Worm (Caenorhabditis elegans) whole organism, L3 larva: ENCODE data around the gene T28D6.4.

ENCODE experiments used
- R02D3.7 ChIP-seq: fragments of 150-350 bp; optimal IDR thresholded peaks from 2 replicates; lab custom pipeline; 2014; ENCODE audit warnings: missing biosample characterization, missing genetic modification characterization
- aly-2 ChIP-seq: fragments of 150-350 bp; optimal IDR thresholded peaks from 2 replicates; lab custom pipeline; 2014; ENCODE audit warnings: missing biosample characterization, missing genetic modification characterization
- ama-1 ChIP-seq: fragments of 150-350 bp; optimal IDR thresholded peaks from 2 replicates; lab custom pipeline; 2018
- ceh-28 ChIP-seq: fragments of 150-350 bp; optimal IDR thresholded peaks from 2 replicates; lab custom pipeline; 2014; ENCODE audit warnings: missing biosample characterization, missing genetic modification reagents, missing genetic modification characterization
- ceh-82 ChIP-seq: fragments of 150-350 bp; optimal IDR thresholded peaks from 2 replicates; lab custom pipeline; 2014; ENCODE audit warnings: missing biosample characterization, missing genetic modification characterization
- ceh-9 ChIP-seq: sonication (generic microtip); optimal IDR thresholded peaks from 2 replicates; lab custom pipeline; 2018; ENCODE audit warnings: missing biosample characterization, missing genetic modification characterization
- daf-12 ChIP-seq: fragments of 150-350 bp; optimal IDR thresholded peaks from 2 replicates; lab custom pipeline; 2014; ENCODE audit warnings: missing biosample characterization, missing genetic modification reagents, missing genetic modification characterization
- egl-27 ChIP-seq: sonication (generic microtip); optimal IDR thresholded peaks from 4 replicates; lab custom pipeline; 2017; ENCODE audit warnings: missing biosample characterization, missing genetic modification reagents, missing genetic modification characterization
- egl-5 ChIP-seq: fragments of 150-350 bp; optimal IDR thresholded peaks from 2 replicates; lab custom pipeline; 2017; ENCODE audit warnings: missing biosample characterization, missing genetic modification reagents, missing genetic modification characterization, inconsistent platforms
- elt-1 ChIP-seq: fragments of 150-350 bp; optimal IDR thresholded peaks from 2 replicates; lab custom pipeline; 2014; ENCODE audit warnings: missing biosample characterization, missing genetic modification characterization
- elt-2 ChIP-seq: sonication (generic microtip); optimal IDR thresholded peaks from 2 replicates; lab custom pipeline; 2016; ENCODE audit warnings: missing genetic modification reagents, mild to moderate bottlenecking, missing genetic modification characterization, missing compliant biosample characterization
- elt-3 ChIP-seq, 3 experiments: fragments of 150-350 bp in 1 of 3; sonication (generic microtip) in 2 of 3; optimal IDR thresholded peaks; 2 replicates in 2 of 3; 4 replicates in 1 of 3; lab custom pipeline; 2014 to 2017; ENCODE audit warnings: missing biosample characterization in 3 of 3, missing genetic modification characterization in 3 of 3
- eor-1 ChIP-seq, 2 experiments: fragments of 150-350 bp; optimal IDR thresholded peaks; 2 replicates each; lab custom pipeline; 2014 to 2018; ENCODE audit warnings: missing biosample characterization in 2 of 2, missing genetic modification characterization in 2 of 2
- fkh-10 ChIP-seq: sonication (generic microtip); optimal IDR thresholded peaks from 2 replicates; lab custom pipeline; 2017; ENCODE audit warnings: missing biosample characterization, missing genetic modification reagents, missing genetic modification characterization
- fkh-2 ChIP-seq: fragments of 150-350 bp; optimal IDR thresholded peaks from 2 replicates; lab custom pipeline; 2014; ENCODE audit warnings: missing biosample characterization, missing genetic modification reagents, missing genetic modification characterization
- fos-1 ChIP-seq: fragments of 150-350 bp; optimal IDR thresholded peaks from 2 replicates; lab custom pipeline; 2014; ENCODE audit warnings: missing biosample characterization, missing genetic modification characterization
- hmg-11 ChIP-seq: sonication (generic microtip); optimal IDR thresholded peaks from 2 replicates; lab custom pipeline; 2016; ENCODE audit warnings: missing genetic modification characterization, missing compliant biosample characterization
- jun-1 ChIP-seq: fragments of 150-350 bp; optimal IDR thresholded peaks from 2 replicates; lab custom pipeline; 2014; ENCODE audit warnings: missing biosample characterization, missing genetic modification reagents, missing genetic modification characterization
- lsy-12 ChIP-seq: sonication (generic microtip); optimal IDR thresholded peaks from 2 replicates; lab custom pipeline; 2016; ENCODE audit warnings: mild to moderate bottlenecking, missing genetic modification characterization, missing compliant biosample characterization
- mdl-1 ChIP-seq: fragments of 150-350 bp; optimal IDR thresholded peaks from 2 replicates; lab custom pipeline; 2014; ENCODE audit warnings: missing biosample characterization, missing genetic modification characterization
- mml-1 ChIP-seq: fragments of 150-350 bp; sonication (generic microtip); optimal IDR thresholded peaks from 3 replicates; lab custom pipeline; 2014; ENCODE audit warnings: missing biosample characterization, missing genetic modification characterization
- nfya-1 ChIP-seq: sonication (generic microtip); optimal IDR thresholded peaks from 2 replicates; lab custom pipeline; 2017; ENCODE audit warnings: missing genetic modification characterization, mild to moderate bottlenecking, missing compliant biosample characterization, antibody characterized with exemption, moderate library complexity; ENCODE audit not compliant: insufficient read depth
- nhr-11 ChIP-seq: fragments of 150-350 bp; optimal IDR thresholded peaks from 2 replicates; lab custom pipeline; 2014; ENCODE audit warnings: missing biosample characterization, missing genetic modification characterization
- nhr-23 ChIP-seq: fragments of 150-350 bp; optimal IDR thresholded peaks from 2 replicates; lab custom pipeline; 2014; ENCODE audit warnings: missing biosample characterization, missing genetic modification reagents, missing genetic modification characterization
- nhr-237 ChIP-seq: fragments of 150-350 bp; optimal IDR thresholded peaks from 2 replicates; lab custom pipeline; 2014; ENCODE audit warnings: missing biosample characterization, missing genetic modification characterization
- nhr-25 ChIP-seq: sonication (generic microtip); optimal IDR thresholded peaks from 2 replicates; lab custom pipeline; 2017; ENCODE audit warnings: missing biosample characterization, missing genetic modification characterization
- nhr-28 ChIP-seq: fragments of 150-350 bp; optimal IDR thresholded peaks from 2 replicates; lab custom pipeline; 2014; ENCODE audit warnings: missing biosample characterization, missing genetic modification characterization
- nhr-43 ChIP-seq: sonication (generic microtip); optimal IDR thresholded peaks from 2 replicates; lab custom pipeline; 2016; ENCODE audit warnings: mild to moderate bottlenecking, missing genetic modification characterization, missing compliant biosample characterization; ENCODE audit not compliant: poor library complexity, severe bottlenecking
- nhr-67 ChIP-seq: fragments of 150-350 bp; optimal IDR thresholded peaks from 2 replicates; lab custom pipeline; 2014; ENCODE audit warnings: missing biosample characterization, missing genetic modification characterization
- nhr-77 ChIP-seq: fragments of 150-350 bp; optimal IDR thresholded peaks from 2 replicates; lab custom pipeline; 2014; ENCODE audit warnings: missing biosample characterization, missing genetic modification characterization
- pha-4 ChIP-seq: fragments of 150-350 bp; optimal IDR thresholded peaks from 2 replicates; lab custom pipeline; 2014; ENCODE audit warnings: missing biosample characterization, missing genetic modification reagents, missing genetic modification characterization
- pqm-1 ChIP-seq: fragments of 150-350 bp; optimal IDR thresholded peaks from 2 replicates; lab custom pipeline; 2017; ENCODE audit warnings: missing biosample characterization, missing genetic modification characterization, inconsistent platforms
- sea-2 ChIP-seq: fragments of 150-350 bp; sonication (generic microtip); optimal IDR thresholded peaks from 4 replicates; lab custom pipeline; 2014; ENCODE audit warnings: missing biosample characterization, missing genetic modification reagents, missing genetic modification characterization
- snpc-4 ChIP-seq: fragments of 150-350 bp; optimal IDR thresholded peaks from 2 replicates; lab custom pipeline; 2014; ENCODE audit warnings: missing biosample characterization, missing genetic modification characterization
- unc-39 ChIP-seq: sonication (generic microtip); optimal IDR thresholded peaks from 4 replicates; lab custom pipeline; 2017; ENCODE audit warnings: missing biosample characterization, missing genetic modification characterization
- unc-62 ChIP-seq: fragments of 150-350 bp; sonication (generic microtip); optimal IDR thresholded peaks from 4 replicates; lab custom pipeline; 2014; ENCODE audit warnings: missing biosample characterization, missing genetic modification reagents, missing genetic modification characterization

T28D6.4 gene

DNA sequence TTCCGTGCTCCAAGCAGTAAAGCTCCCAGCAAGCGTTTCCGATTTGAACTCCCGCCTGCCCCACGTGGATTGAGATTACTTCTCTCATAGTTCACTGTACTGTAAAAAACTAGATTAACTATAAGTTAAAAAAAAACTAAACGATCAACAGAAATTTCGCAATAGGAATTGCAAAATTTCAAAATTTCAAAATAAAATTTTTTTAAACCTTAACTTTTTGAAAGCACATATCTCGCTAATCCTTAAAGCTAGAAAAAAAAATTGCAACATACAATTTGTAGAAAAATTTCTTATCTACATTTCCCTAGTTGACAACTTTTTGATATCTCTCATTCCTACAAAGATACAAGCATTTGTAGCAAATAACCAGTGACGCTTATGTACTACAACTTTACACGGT, 11.4 kb downstream of the T28D6.4 start, which contains the start of gene tba-7:
Gene tba-7 (minus strand): TSS at position 101 of the 400 bp plus-strand sequence.
- TF ChIP-seq daf-12 (no peak), fkh-2 (tag; lab: Kevin White, UChicago) (no peak), nhr-23 (tag; lab: Kevin White, UChicago) (no peak), nhr-25 (tag; lab: Kevin White, UChicago) (no peak), pqm-1 (tag; lab: Kevin White, UChicago) (no peak), snpc-4 (no peak), egl-5 (tag; lab: Kevin White, UChicago) (no peak), nhr-67 (tag; lab: Kevin White, UChicago) (no peak), unc-62 (GFP tag; lab: Kevin White, UChicago) (no peak), eor-1 (tag; optimal IDR thresholded peaks at IDR 0.05; lab: Kevin White, UChicago) (no peak), lsy-12 (tag; lab: Kevin White, UChicago) (no peak), nhr-43 (no peak), elt-1 (tag; lab: Kevin White, UChicago) (no peak), nhr-77 (tag; lab: Kevin White, UChicago) (no peak), mml-1 (no peak)

DNA sequence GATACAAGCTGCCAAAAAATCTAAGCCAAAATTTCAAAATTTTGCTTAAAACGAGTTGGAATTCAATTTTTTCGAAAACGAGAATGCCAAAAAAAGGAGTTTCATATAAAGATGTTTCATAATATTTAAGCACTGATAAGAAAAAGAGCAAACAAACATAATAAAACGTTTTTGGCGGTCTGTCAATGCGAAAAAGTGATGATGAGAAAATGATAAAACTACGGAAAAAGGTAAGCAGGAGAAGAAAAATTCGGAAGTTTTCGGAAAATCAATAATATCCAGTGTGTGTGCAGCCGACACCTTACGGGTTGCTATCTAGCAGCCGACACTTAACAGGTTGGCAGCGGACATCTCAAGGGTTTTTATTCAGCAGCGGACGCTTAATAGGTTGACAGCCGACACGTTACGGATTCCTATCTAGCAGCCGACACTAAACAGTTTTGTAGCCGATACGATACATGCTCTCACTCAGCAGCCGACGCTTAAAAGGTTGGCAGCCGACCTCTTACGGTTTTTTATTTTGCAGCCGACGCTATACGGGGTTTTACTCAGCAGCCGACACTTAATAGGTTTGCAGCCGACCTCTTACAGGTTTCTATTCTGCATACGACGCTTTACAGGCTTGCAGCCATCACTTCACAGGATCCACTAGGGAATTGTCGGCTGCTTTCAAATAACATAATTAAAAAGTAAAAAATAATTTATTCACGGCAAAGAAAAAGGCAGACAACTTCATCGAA, 12.1 kb downstream of the T28D6.4 start:
- TF ChIP-seq snpc-4: peak; percentile 89
- TF ChIP-seq elt-2 (tag; lab: Kevin White, UChicago): peak; percentile 58
- peak; percentile 27 for TF ChIP-seq pha-4 (tag; lab: Kevin White, UChicago)
- no peak for TF ChIP-seq nhr-43
- no peak for TF ChIP-seq sea-2 (GFP tag; lab: Kevin White, UChicago)
- no peak for TF ChIP-seq nfya-1 (tag; lab: Kevin White, UChicago)
- no peak for TF ChIP-seq nhr-11 (tag; lab: Kevin White, UChicago)
- no peak for TF ChIP-seq elt-1 (tag; lab: Kevin White, UChicago)
- TF ChIP-seq pqm-1 (tag; lab: Kevin White, UChicago): peak; percentile 28
- TF ChIP-seq unc-62 (GFP tag; lab: Kevin White, UChicago): no peak
- TF ChIP-seq ama-1 (lab: Kevin White, UChicago): peak; percentile 45
- no peak for TF ChIP-seq elt-3 (tag; optimal IDR thresholded peaks at IDR 0.05; lab: Kevin White, UChicago)
- no peak for TF ChIP-seq ceh-9
- no peak for TF ChIP-seq nhr-67 (tag; lab: Kevin White, UChicago)
- peak; percentile 18 for TF ChIP-seq ceh-28 (tag; lab: Kevin White, UChicago)
- TF ChIP-seq fkh-10: no peak
- TF ChIP-seq hmg-11 (tag; lab: Kevin White, UChicago): no peak

ce11 chrIII:11377880-11378279, 17.6 kb downstream of the T28D6.4 start, which contains the start of gene dpy-18:
dpy-18 (minus strand) TSS chrIII:11377980.
- TF ChIP-seq mdl-1: no peak
- no peak for TF ChIP-seq unc-39 (tag; lab: Kevin White, UChicago)
- no peak for TF ChIP-seq elt-3 (tag; optimal IDR thresholded peaks at IDR 0.05; lab: Kevin White, UChicago)
- no peak for TF ChIP-seq egl-5 (tag; lab: Kevin White, UChicago)
- TF ChIP-seq fkh-2 (tag; lab: Kevin White, UChicago): no peak
- no peak for TF ChIP-seq egl-27 (tag; lab: Kevin White, UChicago)
- TF ChIP-seq elt-2 (tag; lab: Kevin White, UChicago): no peak
- TF ChIP-seq nhr-28 (tag; lab: Kevin White, UChicago): no peak
- TF ChIP-seq nhr-43: no peak
- TF ChIP-seq nhr-23 (tag; lab: Kevin White, UChicago): no peak

DNA sequence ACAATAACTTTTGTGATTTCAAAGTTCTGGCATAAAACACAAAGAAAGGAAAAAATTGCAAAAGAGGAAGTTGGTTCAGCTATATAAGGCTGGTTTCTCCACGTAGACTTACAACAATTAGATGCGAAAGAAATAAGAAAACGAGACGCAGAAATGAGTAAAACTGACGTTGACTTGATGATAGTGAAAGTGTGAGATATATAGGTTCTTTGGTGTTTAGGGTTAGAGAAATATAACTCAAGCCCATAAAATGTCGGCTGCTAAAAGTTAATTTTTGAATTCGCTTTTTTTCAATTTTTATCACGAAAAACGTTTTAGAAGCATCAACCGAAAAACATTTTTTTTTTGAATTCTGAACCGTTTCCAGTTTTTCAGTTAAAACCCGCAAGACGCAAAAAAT, 18.2 kb downstream of the T28D6.4 start:
- TF ChIP-seq ceh-82 (no peak), hmg-11 (tag; lab: Kevin White, UChicago) (no peak), fos-1 (tag; lab: Kevin White, UChicago) (no peak), snpc-4 (peak; percentile 50), eor-1 (tag; optimal IDR thresholded peaks at IDR 0.05; lab: Kevin White, UChicago) (no peak), nhr-43 (no peak), nhr-25 (tag; lab: Kevin White, UChicago) (peak; percentile 43), nhr-11 (tag; lab: Kevin White, UChicago) (peak; percentile 0), elt-2 (tag; lab: Kevin White, UChicago) (no peak), nhr-237 (no peak), nhr-28 (tag; lab: Kevin White, UChicago) (no peak), ceh-28 (tag; lab: Kevin White, UChicago) (no peak), jun-1 (tag; lab: Kevin White, UChicago) (no peak), aly-2 (tag; lab: Kevin White, UChicago) (no peak), R02D3.7 (no peak), egl-27 (tag; lab: Kevin White, UChicago) (no peak)
